Fruit fly (Drosophila melanogaster): ENCODE measurements around the gene Tpc1.

The Tpc1 gene

DNA sequence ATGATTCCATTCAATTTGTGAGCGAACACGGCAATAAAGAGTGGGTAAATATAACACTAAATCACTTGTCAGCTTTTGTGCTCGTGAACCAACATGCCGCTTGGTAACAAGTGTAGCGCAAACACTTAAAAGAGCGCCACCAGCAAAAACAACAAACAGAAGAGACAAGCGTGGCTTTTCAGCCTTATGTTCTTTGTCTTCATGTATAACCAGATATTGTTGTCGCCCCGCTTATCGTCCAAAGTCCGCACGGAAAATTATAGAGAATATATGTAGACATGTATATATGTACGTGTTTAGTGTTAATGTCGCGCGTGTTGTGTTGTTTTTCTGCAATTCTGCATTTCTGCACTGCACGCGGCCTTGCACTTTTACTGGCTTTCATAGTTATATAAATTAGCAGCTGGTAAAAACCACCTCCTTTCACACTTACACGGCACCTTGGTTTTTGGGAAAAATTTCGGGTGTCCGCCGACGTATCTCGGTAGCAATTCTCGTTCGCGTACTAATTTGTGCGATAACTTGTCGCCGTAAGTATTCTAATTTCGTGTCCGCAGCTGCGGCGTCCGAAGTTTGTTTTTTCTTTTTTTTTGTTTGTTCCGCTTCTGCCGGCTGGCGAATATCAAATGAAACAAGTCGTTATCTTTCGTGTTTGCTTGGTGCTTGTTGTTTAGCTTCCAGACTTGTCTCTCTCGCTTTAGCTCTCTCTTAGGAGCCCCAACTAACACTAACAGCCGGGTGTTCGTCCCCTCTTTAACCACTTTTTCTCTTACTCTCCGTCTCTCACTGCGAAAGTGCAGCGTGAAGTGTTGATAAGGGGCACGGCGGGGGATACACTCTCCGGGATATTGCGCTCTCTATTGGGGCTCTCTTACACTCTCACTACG lies 6.9 kb upstream of the Tpc1 start (continued):
- TF ChIP-seq CG4424 (GFP tag; optimal IDR thresholded peaks at IDR 0.05) (peak; percentile 16), CG3995 (GFP tag; optimal IDR thresholded peaks at IDR 0.05) (peak; percentile 58), dmrt11E (tag; optimal IDR thresholded peaks at IDR 0.05) (no peak), ftz-f1 (GFP tag; optimal IDR thresholded peaks at IDR 0.05) (no peak), CG8765 (GFP tag; IDR thresholded peaks at IDR 0.05) (no peak), CG8359 (GFP tag; optimal IDR thresholded peaks at IDR 0.05; ENCODE audit: borderline replicate concordance) (no peak), slou (GFP tag; optimal IDR thresholded peaks at IDR 0.05) (no peak), D (optimal IDR thresholded peaks at IDR 0.05) (no peak), D (GFP tag; optimal IDR thresholded peaks at IDR 0.05) (no peak), CG6765 (GFP tag; optimal IDR thresholded peaks at IDR 0.05) (peak; percentile 17), fd3F (GFP tag; optimal IDR thresholded peaks at IDR 0.05) (no peak), CG9797 (GFP tag; optimal IDR thresholded peaks at IDR 0.05) (no peak), CG13287 (GFP tag; IDR thresholded peaks at IDR 0.05; ENCODE audit: partially characterized antibody) (peak; percentile 37), ci (GFP tag; IDR thresholded peaks at IDR 0.05) (peak; percentile 77), CG18619 (GFP tag; optimal IDR thresholded peaks at IDR 0.05) (no peak), disco-r (GFP tag; optimal IDR thresholded peaks at IDR 0.05) (no peak), CG8478 (optimal IDR thresholded peaks at IDR 0.05) (no peak), CG12659 (GFP tag; optimal IDR thresholded peaks at IDR 0.05) (no peak), Aef1 (GFP tag; IDR thresholded peaks at IDR 0.05) (peak; percentile 27; the same call in 1 of the 3 replicates), wor (GFP tag; IDR thresholded peaks at IDR 0.05) (no peak), pzg (GFP tag; optimal IDR thresholded peaks at IDR 0.05) (no peak), CG13424 (tag; optimal IDR thresholded peaks at IDR 0.05) (peak; percentile 15), stwl (tag; optimal IDR thresholded peaks at IDR 0.05) (no peak), crol (GFP tag; IDR thresholded peaks at IDR 0.05) (peak; percentile 98), jing (GFP tag; optimal IDR thresholded peaks at IDR 0.05) (no peak), NK7.1 (GFP tag; optimal IDR thresholded peaks at IDR 0.05) (no peak), CG12391 (tag; optimal IDR thresholded peaks at IDR 0.05) (peak; percentile 2), Hr78 (GFP tag; optimal IDR thresholded peaks at IDR 0.05) (no peak), CG17385 (GFP tag; optimal IDR thresholded peaks at IDR 0.05) (peak; percentile 65), dimm (GFP tag; IDR thresholded peaks at IDR 0.05) (no peak), Sox102F (GFP tag; optimal IDR thresholded peaks at IDR 0.05) (no peak), croc (GFP tag; conservative IDR thresholded peaks at IDR 0.05) (no peak), Drgx (GFP tag; IDR thresholded peaks at IDR 0.05) (peak; percentile 39), vfl (GFP tag; optimal IDR thresholded peaks at IDR 0.05) (no peak), Atf3 (GFP tag; optimal IDR thresholded peaks at IDR 0.05) (no peak), CG8944 (GFP tag; optimal IDR thresholded peaks at IDR 0.05) (no peak), eyg (GFP tag; optimal IDR thresholded peaks at IDR 0.05) (no peak), CG2889 (GFP tag; IDR thresholded peaks at IDR 0.05) (no peak), CG18262 (tag; optimal IDR thresholded peaks at IDR 0.05) (peak; percentile 15), CG43689 (GFP tag; IDR thresholded peaks at IDR 0.05) (no peak), CG12744 (GFP tag; optimal IDR thresholded peaks at IDR 0.05) (peak; percentile 6), GATAe (GFP tag; conservative IDR thresholded peaks at IDR 0.05) (no peak), CG12071 (GFP tag; optimal IDR thresholded peaks at IDR 0.05) (peak; percentile 54), E2f1 (GFP tag; IDR thresholded peaks at IDR 0.05) (no peak), CG2120 (GFP tag; optimal IDR thresholded peaks at IDR 0.05) (peak; percentile 43), ssp (GFP tag; IDR thresholded peaks at IDR 0.05) (no peak)
